Fruit fly (Drosophila melanogaster) whole organism, embryonic: ENCODE results near the gene CG14024.
A peak's percentile ranks its signal among the peaks of the same experiment; 100 is the strongest.

Source experiments
- ATbp ChIP-seq: fragments of 200-800 bp; sonication (Bioruptor generic); optimal IDR thresholded peaks from 2 replicates; lab custom pipeline; 2017; ENCODE audit warnings: missing biosample characterization, mild to moderate bottlenecking, missing genetic modification characterization, missing genetic modification reagents
- Adf1 ChIP-seq: fragments of 200-800 bp; sonication (Bioruptor generic); IDR thresholded peaks from 2 replicates; pipeline ENCODE4 v1.3.6; 2022; ENCODE audit warnings: missing biosample characterization, missing genetic modification characterization
- Antp ChIP-seq: fragments of 200-800 bp; sonication (Bioruptor generic); optimal IDR thresholded peaks from 3 replicates; lab custom pipeline; 2016; ENCODE audit warnings: missing biosample characterization, missing genetic modification characterization
- Atf-2 ChIP-seq: fragments of 200-800 bp; sonication (Bioruptor generic); optimal IDR thresholded peaks from 2 replicates; lab custom pipeline; 2016; ENCODE audit warnings: missing biosample characterization, missing genetic modification characterization
- Bdp1 ChIP-seq: fragments of 200-800 bp; sonication (Bioruptor generic); optimal IDR thresholded peaks from 3 replicates; lab custom pipeline; 2016; ENCODE audit warnings: missing biosample characterization, missing genetic modification characterization
- CG10147 ChIP-seq: fragments of 200-800 bp; sonication (Bioruptor generic); optimal IDR thresholded peaks from 2 replicates; lab custom pipeline; 2019; ENCODE audit warnings: missing biosample characterization, mild to moderate bottlenecking, missing genetic modification characterization, moderate library complexity
- CG10462 ChIP-seq: fragments of 200-800 bp; sonication (Bioruptor generic); optimal IDR thresholded peaks from 2 replicates; lab custom pipeline; 2016; ENCODE audit warnings: missing biosample characterization, missing genetic modification characterization
- CG10565 ChIP-seq: fragments of 200-800 bp; sonication (Bioruptor generic); optimal IDR thresholded peaks from 3 replicates; lab custom pipeline; 2016; ENCODE audit warnings: missing biosample characterization, mild to moderate bottlenecking, missing genetic modification characterization
- CG12299 ChIP-seq: fragments of 200-800 bp; sonication (Bioruptor generic); optimal IDR thresholded peaks from 2 replicates; lab custom pipeline; 2018; ENCODE audit warnings: missing biosample characterization, mild to moderate bottlenecking, missing genetic modification characterization
- CG13624 ChIP-seq: fragments of 200-800 bp; sonication (Bioruptor generic); optimal IDR thresholded peaks from 2 replicates; lab custom pipeline; 2016; ENCODE audit warnings: missing biosample characterization, missing genetic modification characterization
- CG14014 ChIP-seq: fragments of 200-800 bp; sonication (Bioruptor generic); IDR thresholded peaks from 2 replicates; pipeline ENCODE4 v1.3.6; 2022; ENCODE audit warnings: missing biosample characterization, missing genetic modification characterization
- CG15696 ChIP-seq: fragments of 200-800 bp; sonication (Bioruptor generic); optimal IDR thresholded peaks from 2 replicates; lab custom pipeline; 2019; ENCODE audit warnings: missing biosample characterization, mild to moderate bottlenecking, missing genetic modification characterization, moderate library complexity
- CG16863 ChIP-seq: fragments of 200-800 bp; sonication (Bioruptor generic); optimal IDR thresholded peaks from 3 replicates; lab custom pipeline; 2016; ENCODE audit warnings: missing biosample characterization, missing genetic modification characterization
- CG17385 ChIP-seq: fragments of 200-800 bp; sonication (Bioruptor generic); optimal IDR thresholded peaks from 3 replicates; lab custom pipeline; 2018; ENCODE audit warnings: missing biosample characterization, mild to moderate bottlenecking, missing genetic modification characterization
- CG3995 ChIP-seq: fragments of 200-800 bp; sonication (Bioruptor generic); optimal IDR thresholded peaks from 3 replicates; lab custom pipeline; 2016; ENCODE audit warnings: missing biosample characterization, missing genetic modification characterization
- CG4707 ChIP-seq: fragments of 200-800 bp; sonication (Bioruptor generic); optimal IDR thresholded peaks from 2 replicates; lab custom pipeline; 2018; ENCODE audit warnings: missing biosample characterization, mild to moderate bottlenecking, missing genetic modification characterization, moderate library complexity
- CG4854 ChIP-seq: fragments of 200-800 bp; sonication (Bioruptor generic); optimal IDR thresholded peaks from 2 replicates; lab custom pipeline; 2016; ENCODE audit warnings: missing biosample characterization, missing genetic modification characterization, inconsistent platforms
- CG6813 ChIP-seq: fragments of 200-800 bp; sonication (Bioruptor generic); optimal IDR thresholded peaks from 2 replicates; lab custom pipeline; 2017; ENCODE audit warnings: missing biosample characterization, missing genetic modification characterization, mild to moderate bottlenecking, moderate library complexity, missing genetic modification reagents
- CG7928 ChIP-seq: fragments of 200-800 bp; sonication (Bioruptor generic); optimal IDR thresholded peaks from 2 replicates; lab custom pipeline; 2017; ENCODE audit warnings: missing biosample characterization, mild to moderate bottlenecking, missing genetic modification characterization
- CG8765 ChIP-seq: fragments of 200-800 bp; sonication (Bioruptor generic); IDR thresholded peaks from 2 replicates; pipeline ENCODE4 v1.3.6; 2022; ENCODE audit warnings: missing biosample characterization, missing genetic modification characterization
- CG8924 ChIP-seq: fragments of 200-800 bp; optimal IDR thresholded peaks from 3 replicates; lab custom pipeline; 2019; ENCODE audit warnings: missing biosample characterization, mild to moderate bottlenecking, missing genetic modification characterization, moderate library complexity
- CG9817 ChIP-seq: fragments of 200-800 bp; sonication (Bioruptor generic); optimal IDR thresholded peaks from 2 replicates; lab custom pipeline; 2018; ENCODE audit warnings: missing biosample characterization, mild to moderate bottlenecking, missing genetic modification characterization, moderate library complexity
- Dad ChIP-seq: fragments of 200-800 bp; sonication (Bioruptor generic); optimal IDR thresholded peaks from 3 replicates; lab custom pipeline; 2016; ENCODE audit warnings: missing biosample characterization, missing genetic modification characterization
- Hr3 ChIP-seq: fragments of 200-800 bp; sonication (Bioruptor generic); optimal IDR thresholded peaks from 3 replicates; lab custom pipeline; 2016; ENCODE audit warnings: missing biosample characterization, missing genetic modification characterization
- Myb ChIP-seq: fragments of 200-800 bp; sonication (Bioruptor generic); optimal IDR thresholded peaks from 2 replicates; lab custom pipeline; 2016; ENCODE audit warnings: missing biosample characterization, missing genetic modification characterization
- NFAT ChIP-seq: fragments of 200-800 bp; sonication (Bioruptor generic); IDR thresholded peaks from 2 replicates; pipeline ENCODE4 v1.3.6; 2022; ENCODE audit warnings: missing biosample characterization, missing genetic modification characterization
- Nf-YA ChIP-seq: fragments of 200-800 bp; sonication (Bioruptor generic); IDR thresholded peaks from 2 replicates; pipeline ENCODE4 v1.3.6; 2022; ENCODE audit warnings: missing biosample characterization, missing genetic modification characterization
- Nf-YC ChIP-seq: fragments of 200-800 bp; optimal IDR thresholded peaks from 3 replicates; lab custom pipeline; 2019; ENCODE audit warnings: missing biosample characterization, mild to moderate bottlenecking, missing genetic modification characterization, moderate library complexity
- Ravus ChIP-seq: fragments of 200-800 bp; sonication (Bioruptor generic); IDR thresholded peaks from 2 replicates; pipeline ENCODE4 v1.3.6; 2022; ENCODE audit warnings: missing biosample characterization, missing genetic modification characterization
- Sry-β ChIP-seq: fragments of 200-800 bp; sonication (Bioruptor generic); optimal IDR thresholded peaks from 2 replicates; lab custom pipeline; 2018; ENCODE audit warnings: missing biosample characterization, mild to moderate bottlenecking, missing genetic modification characterization, moderate library complexity
- Tbp ChIP-seq: fragments of >200 bp; optimal IDR thresholded peaks from 2 replicates; lab custom pipeline; 2018; ENCODE audit warnings: missing biosample characterization, missing genetic modification characterization
- Xbp1 ChIP-seq: fragments of 200-800 bp; sonication (Bioruptor generic); optimal IDR thresholded peaks from 3 replicates; lab custom pipeline; 2016; ENCODE audit warnings: missing biosample characterization, mild to moderate bottlenecking, missing genetic modification characterization
- bowl ChIP-seq: fragments of 200-800 bp; sonication (Bioruptor generic); IDR thresholded peaks from 2 replicates; pipeline ENCODE4 v1.3.6; 2022; ENCODE audit warnings: missing biosample characterization, missing genetic modification characterization
- disco-r ChIP-seq: fragments of 200-800 bp; sonication (Bioruptor generic); optimal IDR thresholded peaks from 2 replicates; lab custom pipeline; 2016; ENCODE audit warnings: missing biosample characterization, missing genetic modification characterization
- dmrt99B ChIP-seq: fragments of 200-800 bp; sonication (Bioruptor generic); optimal IDR thresholded peaks from 2 replicates; lab custom pipeline; 2018; ENCODE audit warnings: missing biosample characterization, mild to moderate bottlenecking, missing genetic modification characterization, moderate library complexity
- fd64A ChIP-seq: fragments of 200-800 bp; sonication (Bioruptor generic); optimal IDR thresholded peaks from 3 replicates; lab custom pipeline; 2018; ENCODE audit warnings: missing biosample characterization, mild to moderate bottlenecking, missing genetic modification characterization
- kah ChIP-seq: fragments of 200-800 bp; sonication (Bioruptor generic); optimal IDR thresholded peaks from 2 replicates; lab custom pipeline; 2018; ENCODE audit warnings: missing biosample characterization, mild to moderate bottlenecking, missing genetic modification characterization
- klu ChIP-seq: fragments of 200-800 bp; sonication (Bioruptor generic); IDR thresholded peaks from 2 replicates; pipeline ENCODE4 v1.3.6; 2022; ENCODE audit warnings: missing biosample characterization, missing genetic modification characterization
- lilli ChIP-seq: fragments of 200-800 bp; sonication (Bioruptor generic); optimal IDR thresholded peaks from 3 replicates; lab custom pipeline; 2016; ENCODE audit warnings: missing biosample characterization, missing genetic modification characterization
- lola ChIP-seq, 3 experiments: fragments of >200 bp in 2 of 3; fragments of 200-800 bp in 1 of 3; sonication (Bioruptor generic) in 1 of 3; optimal IDR thresholded peaks; 2 replicates each; lab custom pipeline; 2017 to 2019; ENCODE audit warnings: missing biosample characterization in 3 of 3, missing genetic modification characterization in 3 of 3, mild to moderate bottlenecking in 1 of 3, moderate library complexity in 1 of 3
- mirr ChIP-seq: fragments of 200-800 bp; sonication (Bioruptor generic); optimal IDR thresholded peaks from 3 replicates; lab custom pipeline; 2018; ENCODE audit warnings: missing biosample characterization, mild to moderate bottlenecking, missing genetic modification characterization
- phol ChIP-seq: fragments of 200-800 bp; sonication (Bioruptor generic); optimal IDR thresholded peaks from 3 replicates; lab custom pipeline; 2018; ENCODE audit warnings: missing biosample characterization, mild to moderate bottlenecking, missing genetic modification characterization, moderate library complexity
- psq ChIP-seq: fragments of 200-800 bp; sonication (Bioruptor generic); optimal IDR thresholded peaks from 2 replicates; lab custom pipeline; 2017; ENCODE audit warnings: missing biosample characterization, missing genetic modification characterization
- ranshi ChIP-seq: fragments of 200-800 bp; sonication (Bioruptor generic); IDR thresholded peaks from 2 replicates; pipeline ENCODE4 v1.3.6; 2022; ENCODE audit warnings: missing biosample characterization, missing genetic modification characterization
- run ChIP-seq: fragments of 200-800 bp; sonication (Bioruptor generic); optimal IDR thresholded peaks from 3 replicates; lab custom pipeline; 2018; ENCODE audit warnings: missing biosample characterization, mild to moderate bottlenecking, missing genetic modification characterization
- sim ChIP-seq: fragments of 200-800 bp; sonication (Bioruptor generic); IDR thresholded peaks from 2 replicates; pipeline ENCODE4 v1.3.6; 2022; ENCODE audit warnings: missing biosample characterization, missing genetic modification characterization
- slou ChIP-seq: fragments of 200-800 bp; sonication (Bioruptor generic); optimal IDR thresholded peaks from 3 replicates; lab custom pipeline; 2016; ENCODE audit warnings: missing biosample characterization, missing genetic modification characterization
- ssp ChIP-seq: fragments of 200-800 bp; sonication (Bioruptor generic); IDR thresholded peaks from 2 replicates; pipeline ENCODE4 v1.3.6; 2022; ENCODE audit warnings: missing biosample characterization, missing genetic modification characterization
- vfl ChIP-seq: fragments of 200-800 bp; sonication (Bioruptor generic); optimal IDR thresholded peaks from 2 replicates; lab custom pipeline; 2016; ENCODE audit warnings: missing biosample characterization, missing genetic modification characterization
- zfh1 ChIP-seq: fragments of 200-800 bp; sonication (Bioruptor generic); IDR thresholded peaks from 3 replicates; pipeline ENCODE4 v1.3.6; 2022; ENCODE audit warnings: missing biosample characterization, missing genetic modification characterization

The CG14024 gene

dm6 chr2L:5298978-5299627 is 15.6 kb downstream of the CG14024 start (continued):
- TF ChIP-seq disco-r (peak; percentile 20), Myb (GFP tag; lab: Kevin White, UChicago) (peak; percentile 15), Tbp (GFP tag; lab: Kevin White, UChicago) (no peak), ATbp (peak; percentile 95), NFAT (GFP tag; lab: Robert Waterston, UW) (no peak), CG14014 (GFP tag; lab: Robert Waterston, UW) (peak; percentile 81), Sry-β (GFP tag; lab: Kevin White, UChicago) (peak; percentile 33), Ravus (peak; percentile 14; the same call in 1 of the 2 replicates), lola (GFP tag; optimal IDR thresholded peaks at IDR 0.05; lab: Kevin White, UChicago) (peak in 1 of 3 experiments; percentile 85), phol (peak; percentile 89), bowl (GFP tag; lab: Robert Waterston, UW) (0 out of 2 replicates have a peak, but pooled peaks have one; percentile 17), slou (GFP tag; lab: Kevin White, UChicago) (no peak), Dad (GFP tag; lab: Kevin White, UChicago) (no peak), dmrt99B (tag; lab: Kevin White, UChicago) (peak; percentile 94), CG4707 (peak; percentile 78), klu (GFP tag; lab: Robert Waterston, UW) (no peak), CG10565 (peak; percentile 22), ranshi (peak; percentile 59), fd64A (GFP tag; lab: Kevin White, UChicago) (peak; percentile 81), Bdp1 (GFP tag; lab: Kevin White, UChicago) (peak; percentile 45), CG10147 (GFP tag; lab: Kevin White, UChicago) (peak; percentile 40), mirr (no peak), kah (GFP tag; lab: Kevin White, UChicago) (peak; percentile 71), sim (GFP tag; lab: Robert Waterston, UW) (peak; percentile 60; the same call in 1 of the 2 replicates), CG8765 (no peak), CG12299 (tag; lab: Kevin White, UChicago) (peak; percentile 73), psq (GFP tag; lab: Kevin White, UChicago) (peak; percentile 55), Nf-YA (GFP tag; lab: Robert Waterston, UW) (no peak), Atf-2 (peak; percentile 40), Adf1 (no peak), CG8924 (tag; lab: Kevin White, UChicago) (peak; percentile 91), ssp (GFP tag; lab: Robert Waterston, UW) (peak; percentile 51), vfl (GFP tag; lab: Kevin White, UChicago) (peak; percentile 47), zfh1 (GFP tag; lab: Robert Waterston, UW) (peak; percentile 77), Antp (GFP tag; lab: Kevin White, UChicago) (peak; percentile 24), Nf-YC (tag; lab: Kevin White, UChicago) (peak; percentile 43), CG10462 (GFP tag; lab: Kevin White, UChicago) (peak; percentile 70), CG16863 (GFP tag; lab: Kevin White, UChicago) (peak; percentile 65), CG7928 (peak; percentile 35), CG17385 (GFP tag; lab: Kevin White, UChicago) (peak; percentile 89), CG9817 (tag; lab: Kevin White, UChicago) (peak; percentile 68), run (tag; lab: Kevin White, UChicago) (peak; percentile 88), Xbp1 (GFP tag; lab: Kevin White, UChicago) (peak; percentile 76), CG3995 (GFP tag; lab: Kevin White, UChicago) (no peak), lilli (GFP tag; lab: Kevin White, UChicago) (peak; percentile 86), CG4854 (GFP tag; lab: Kevin White, UChicago) (peak; percentile 49), Hr3 (GFP tag; lab: Kevin White, UChicago) (peak; percentile 91), CG6813 (GFP tag; lab: Kevin White, UChicago) (peak; percentile 66), CG13624 (GFP tag; lab: Kevin White, UChicago) (no peak), CG15696 (tag; lab: Kevin White, UChicago) (peak; percentile 1)
